Worm (Caenorhabditis elegans): ENCODE data around the gene C50B6.9.
A peak's percentile ranks its signal among the peaks of the same experiment; 100 is the strongest.

Gene C50B6.9

ce11 chrV:13304663-13305188 is 31.4 kb upstream of the C50B6.9 start, which contains the start of gene C26E1.2:
Gene C26E1.2 (plus strand): TSS chrV:13305138.
- TF ChIP-seq ztf-29 (GFP tag; IDR thresholded peaks at IDR 0.05) = no peak
- no peak for TF ChIP-seq med-1 (GFP tag; optimal IDR thresholded peaks at IDR 0.05; ENCODE audit: insufficient read depth)

- TF ChIP-seq med-1 (GFP tag; optimal IDR thresholded peaks at IDR 0.05; ENCODE audit: insufficient read depth) (no peak), ztf-29 (GFP tag; IDR thresholded peaks at IDR 0.05) (no peak), T22C8.4 (GFP tag; IDR thresholded peaks at IDR 0.05) (no peak), cog-1 (tag; optimal IDR thresholded peaks at IDR 0.05) (no peak), tab-1 (GFP tag; IDR thresholded peaks at IDR 0.05) (no peak), ref-1 (GFP tag; conservative IDR thresholded peaks at IDR 0.05) (no peak), flt-1 (GFP tag; IDR thresholded peaks at IDR 0.05) (no peak), klf-2 (GFP tag; conservative IDR thresholded peaks at IDR 0.05) (no peak), ztf-23 (GFP tag; IDR thresholded peaks at IDR 0.05) (no peak)
Observed at ce11 chrV:13308616-13309015, 27.6 kb upstream of the C50B6.9 start, which contains the start of gene C50B6.1. Gene C50B6.1 (plus strand): TSS chrV:13308916.

- TF ChIP-seq klf-2 (GFP tag; conservative IDR thresholded peaks at IDR 0.05) (no peak), ztf-29 (GFP tag; IDR thresholded peaks at IDR 0.05) (no peak), tab-1 (GFP tag; IDR thresholded peaks at IDR 0.05) (no peak), med-1 (GFP tag; optimal IDR thresholded peaks at IDR 0.05; ENCODE audit: insufficient read depth) (no peak), cog-1 (tag; optimal IDR thresholded peaks at IDR 0.05) (no peak), flt-1 (GFP tag; IDR thresholded peaks at IDR 0.05) (no peak), T22C8.4 (GFP tag; IDR thresholded peaks at IDR 0.05) (no peak), ztf-23 (GFP tag; IDR thresholded peaks at IDR 0.05) (no peak), ref-1 (GFP tag; conservative IDR thresholded peaks at IDR 0.05) (no peak)
Observed at ce11 chrV:13309806-13310205, 26.4 kb upstream of the C50B6.9 start.

ce11 chrV:13312210-13312676 is 23.9 kb upstream of the C50B6.9 start, which contains the start of gene nasp-2:
Gene nasp-2 (minus strand): TSS chrV:13312260.
- TF ChIP-seq med-1 (GFP tag; optimal IDR thresholded peaks at IDR 0.05; ENCODE audit: insufficient read depth) (no peak), ref-1 (GFP tag; conservative IDR thresholded peaks at IDR 0.05) (no peak), klf-2 (GFP tag; conservative IDR thresholded peaks at IDR 0.05) (no peak), T22C8.4 (GFP tag; IDR thresholded peaks at IDR 0.05) (no peak), cog-1 (tag; optimal IDR thresholded peaks at IDR 0.05) (no peak), ztf-29 (GFP tag; IDR thresholded peaks at IDR 0.05) (no peak), ztf-23 (GFP tag; IDR thresholded peaks at IDR 0.05) (no peak), tab-1 (GFP tag; IDR thresholded peaks at IDR 0.05) (no peak), flt-1 (GFP tag; IDR thresholded peaks at IDR 0.05) (no peak)

- TF ChIP-seq T22C8.4 (GFP tag; IDR thresholded peaks at IDR 0.05) = peak; percentile 69
- TF ChIP-seq cog-1 (tag; optimal IDR thresholded peaks at IDR 0.05) = no peak
- 0 out of 2 replicates have a peak, but pooled peaks have one; percentile 62 for TF ChIP-seq ztf-23 (GFP tag; IDR thresholded peaks at IDR 0.05)
Observed at ce11 chrV:13313045-13313623, 23.0 kb upstream of the C50B6.9 start, which contains the start of gene C50B6.3. Gene C50B6.3 (plus strand): TSS chrV:13313573.

ce11 chrV:13317247-13317646 is 18.9 kb upstream of the C50B6.9 start:
- TF ChIP-seq tab-1 (GFP tag; IDR thresholded peaks at IDR 0.05) (0 out of 2 replicates have a peak, but pooled peaks have one; percentile 31), klf-2 (GFP tag; conservative IDR thresholded peaks at IDR 0.05) (0 out of 2 replicates have a peak, but pooled peaks have one; percentile 8)

ce11 chrV:13317911-13318502 is 18.2 kb upstream of the C50B6.9 start, which contains the start of the genes col-161 and srh-18:
Gene col-161 (minus strand): TSS chrV:13318011.
Gene srh-18 (plus strand): TSS chrV:13318452.
- TF ChIP-seq T22C8.4 (GFP tag; IDR thresholded peaks at IDR 0.05) = no peak
- TF ChIP-seq klf-2 (GFP tag; conservative IDR thresholded peaks at IDR 0.05) = no peak
- TF ChIP-seq med-1 (GFP tag; optimal IDR thresholded peaks at IDR 0.05; ENCODE audit: insufficient read depth) = no peak
- TF ChIP-seq cog-1 (tag; optimal IDR thresholded peaks at IDR 0.05) = no peak
- TF ChIP-seq ref-1 (GFP tag; conservative IDR thresholded peaks at IDR 0.05) = no peak
- TF ChIP-seq flt-1 (GFP tag; IDR thresholded peaks at IDR 0.05) = no peak
- TF ChIP-seq tab-1 (GFP tag; IDR thresholded peaks at IDR 0.05) = no peak
- no peak for TF ChIP-seq ztf-29 (GFP tag; IDR thresholded peaks at IDR 0.05)
- no peak for TF ChIP-seq ztf-23 (GFP tag; IDR thresholded peaks at IDR 0.05)

ce11 chrV:13320676-13321075 is 15.5 kb upstream of the C50B6.9 start, which contains the start of gene srh-15:
Gene srh-15 (plus strand): TSS chrV:13320976.
- TF ChIP-seq ztf-23 (GFP tag; IDR thresholded peaks at IDR 0.05) (no peak), ztf-29 (GFP tag; IDR thresholded peaks at IDR 0.05) (no peak), klf-2 (GFP tag; conservative IDR thresholded peaks at IDR 0.05) (no peak), flt-1 (GFP tag; IDR thresholded peaks at IDR 0.05) (no peak), cog-1 (tag; optimal IDR thresholded peaks at IDR 0.05) (no peak), med-1 (GFP tag; optimal IDR thresholded peaks at IDR 0.05; ENCODE audit: insufficient read depth) (no peak), ref-1 (GFP tag; conservative IDR thresholded peaks at IDR 0.05) (no peak), tab-1 (GFP tag; IDR thresholded peaks at IDR 0.05) (no peak)

- TF ChIP-seq ztf-29 (GFP tag; IDR thresholded peaks at IDR 0.05) = no peak
- TF ChIP-seq ztf-23 (GFP tag; IDR thresholded peaks at IDR 0.05) = no peak
- no peak for TF ChIP-seq med-1 (GFP tag; optimal IDR thresholded peaks at IDR 0.05; ENCODE audit: insufficient read depth)
- no peak for TF ChIP-seq klf-2 (GFP tag; conservative IDR thresholded peaks at IDR 0.05)
- TF ChIP-seq T22C8.4 (GFP tag; IDR thresholded peaks at IDR 0.05) = no peak
- TF ChIP-seq flt-1 (GFP tag; IDR thresholded peaks at IDR 0.05) = no peak
- TF ChIP-seq tab-1 (GFP tag; IDR thresholded peaks at IDR 0.05) = no peak
- TF ChIP-seq cog-1 (tag; optimal IDR thresholded peaks at IDR 0.05) = no peak
- TF ChIP-seq ref-1 (GFP tag; conservative IDR thresholded peaks at IDR 0.05) = no peak
Observed at ce11 chrV:13324933-13325760, 11.0 kb upstream of the C50B6.9 start, which contains the start of gene C50B6.7. Gene C50B6.7 (minus strand): TSS chrV:13324983.

Measured in whole organism, midembryonic.